Worm (Caenorhabditis elegans): ENCODE results near the gene F46F5.5.

- TF ChIP-seq F10B5.3 (tag; optimal IDR thresholded peaks at IDR 0.05) (no peak), pqm-1 (tag; optimal IDR thresholded peaks at IDR 0.05) (no peak)
Measured at ce11 chrII:796916-797315, 15.9 kb downstream of the F46F5.5 start.
